Fruit fly (Drosophila melanogaster) whole organism, embryonic: ENCODE results near the gene Prp39.

Source experiments
- Adf1 ChIP-seq: fragments of 200-800 bp; sonication (Bioruptor generic); IDR thresholded peaks from 2 replicates; pipeline ENCODE4 v1.3.6; 2022; ENCODE audit warnings: missing biosample characterization, missing genetic modification characterization
- Blimp-1 ChIP-seq: fragments of 200-800 bp; sonication (Bioruptor generic); optimal IDR thresholded peaks from 3 replicates; lab custom pipeline; 2018; ENCODE audit warnings: missing biosample characterization, missing genetic modification characterization, mild to moderate bottlenecking, moderate library complexity, missing genetic modification reagents
- Bteb2 ChIP-seq: fragments of 200-800 bp; sonication (Bioruptor generic); optimal IDR thresholded peaks from 2 replicates; lab custom pipeline; 2016; ENCODE audit warnings: missing biosample characterization, missing genetic modification characterization
- CG1024 ChIP-seq: fragments of 200-800 bp; sonication (Bioruptor generic); IDR thresholded peaks from 2 replicates; pipeline ENCODE4 v1.3.6; 2022; ENCODE audit warnings: missing biosample characterization, missing genetic modification characterization
- CG10366 ChIP-seq: fragments of 200-800 bp; sonication (Bioruptor generic); IDR thresholded peaks from 2 replicates; pipeline ENCODE4 v1.3.6; 2022; ENCODE audit warnings: missing biosample characterization, missing genetic modification characterization
- CG10565 ChIP-seq: fragments of 200-800 bp; sonication (Bioruptor generic); optimal IDR thresholded peaks from 3 replicates; lab custom pipeline; 2016; ENCODE audit warnings: missing biosample characterization, mild to moderate bottlenecking, missing genetic modification characterization
- CG11456 ChIP-seq: fragments of 200-800 bp; sonication (Bioruptor generic); IDR thresholded peaks from 3 replicates; pipeline ENCODE4 v1.3.6; 2022; ENCODE audit warnings: missing biosample characterization, missing genetic modification characterization
- CG11723 ChIP-seq: fragments of 200-800 bp; sonication (Bioruptor generic); optimal IDR thresholded peaks from 2 replicates; lab custom pipeline; 2017; ENCODE audit warnings: missing biosample characterization, mild to moderate bottlenecking, missing genetic modification characterization
- CG13775 ChIP-seq: fragments of 200-800 bp; sonication (Bioruptor generic); optimal IDR thresholded peaks from 3 replicates; lab custom pipeline; 2017; ENCODE audit warnings: missing biosample characterization, mild to moderate bottlenecking, missing genetic modification characterization
- CG14014 ChIP-seq: fragments of 200-800 bp; sonication (Bioruptor generic); IDR thresholded peaks from 2 replicates; pipeline ENCODE4 v1.3.6; 2022; ENCODE audit warnings: missing biosample characterization, missing genetic modification characterization
- CG16779 ChIP-seq: fragments of 200-800 bp; sonication (Bioruptor generic); IDR thresholded peaks from 2 replicates; pipeline ENCODE4 v1.3.6; 2022; ENCODE audit warnings: missing biosample characterization, missing genetic modification characterization
- CG16813 ChIP-seq: fragments of 200-800 bp; sonication (Bioruptor generic); IDR thresholded peaks from 3 replicates; pipeline ENCODE4 v1.3.6; 2022; ENCODE audit warnings: missing biosample characterization, missing genetic modification characterization; ENCODE audit not compliant: partially characterized antibody
- CG30403 ChIP-seq: fragments of 200-800 bp; sonication (Bioruptor generic); optimal IDR thresholded peaks from 3 replicates; lab custom pipeline; 2016; ENCODE audit warnings: missing biosample characterization, missing genetic modification characterization
- CG31224 ChIP-seq: fragments of 200-800 bp; sonication (Bioruptor generic); IDR thresholded peaks from 2 replicates; pipeline ENCODE4 v1.3.6; 2022; ENCODE audit warnings: missing biosample characterization, missing genetic modification characterization
- CG31441 ChIP-seq: fragments of 200-800 bp; sonication (Bioruptor generic); IDR thresholded peaks from 2 replicates; pipeline ENCODE4 v1.3.6; 2022; ENCODE audit warnings: missing biosample characterization, missing genetic modification characterization
- CG3163 ChIP-seq: fragments of 200-800 bp; sonication (Bioruptor generic); optimal IDR thresholded peaks from 3 replicates; lab custom pipeline; 2016; ENCODE audit warnings: missing biosample characterization, missing genetic modification characterization
- CG32772 ChIP-seq: fragments of 200-800 bp; sonication (Bioruptor generic); IDR thresholded peaks from 2 replicates; pipeline ENCODE4 v1.3.6; 2022; ENCODE audit warnings: missing biosample characterization, missing genetic modification characterization
- CG33213 ChIP-seq: fragments of 200-800 bp; sonication (Bioruptor generic); optimal IDR thresholded peaks from 3 replicates; lab custom pipeline; 2016; ENCODE audit warnings: missing biosample characterization, missing genetic modification characterization
- CG34422 ChIP-seq: fragments of 200-800 bp; sonication (Bioruptor generic); IDR thresholded peaks from 3 replicates; pipeline ENCODE4 v1.3.6; 2022; ENCODE audit warnings: missing biosample characterization, missing genetic modification characterization
- CG5180 ChIP-seq: fragments of 200-800 bp; sonication (Bioruptor generic); optimal IDR thresholded peaks from 3 replicates; lab custom pipeline; 2017; ENCODE audit warnings: missing biosample characterization, missing genetic modification characterization, mild to moderate bottlenecking, moderate library complexity, missing genetic modification reagents
- CG7786 ChIP-seq: fragments of 200-800 bp; sonication (Bioruptor generic); optimal IDR thresholded peaks from 2 replicates; lab custom pipeline; 2016; ENCODE audit warnings: missing biosample characterization, missing genetic modification characterization
- CG8281 ChIP-seq: fragments of 200-800 bp; sonication (Bioruptor generic); optimal IDR thresholded peaks from 2 replicates; lab custom pipeline; 2018; ENCODE audit warnings: missing biosample characterization, mild to moderate bottlenecking, missing genetic modification characterization, moderate library complexity
- CG8924 ChIP-seq: fragments of 200-800 bp; optimal IDR thresholded peaks from 3 replicates; lab custom pipeline; 2019; ENCODE audit warnings: missing biosample characterization, mild to moderate bottlenecking, missing genetic modification characterization, moderate library complexity
- D19B ChIP-seq: fragments of 200-800 bp; sonication (Bioruptor generic); optimal IDR thresholded peaks from 2 replicates; lab custom pipeline; 2017; ENCODE audit warnings: missing biosample characterization, mild to moderate bottlenecking, missing genetic modification characterization
- Dip2 ChIP-seq: fragments of 200-800 bp; sonication (Bioruptor generic); IDR thresholded peaks from 2 replicates; pipeline ENCODE4 v1.3.6; 2022; ENCODE audit warnings: missing biosample characterization, missing genetic modification characterization
- ERR ChIP-seq: fragments of 200-800 bp; sonication (Bioruptor generic); optimal IDR thresholded peaks from 2 replicates; lab custom pipeline; 2016; ENCODE audit warnings: missing biosample characterization, missing genetic modification characterization
- GATAe ChIP-seq: fragments of 200-800 bp; sonication (Bioruptor generic); conservative IDR thresholded peaks from 2 replicates; pipeline ENCODE4 v1.3.6; 2022; ENCODE audit warnings: missing biosample characterization, missing genetic modification characterization
- HLHmδ ChIP-seq: fragments of 200-800 bp; sonication (Bioruptor generic); optimal IDR thresholded peaks from 2 replicates; lab custom pipeline; 2018; ENCODE audit warnings: missing biosample characterization, mild to moderate bottlenecking, missing genetic modification characterization, moderate library complexity
- Mad ChIP-seq: fragments of 200-800 bp; sonication (Bioruptor generic); optimal IDR thresholded peaks from 2 replicates; lab custom pipeline; 2016; ENCODE audit warnings: missing biosample characterization, missing genetic modification characterization
- Meics ChIP-seq: fragments of 200-800 bp; sonication (Bioruptor generic); optimal IDR thresholded peaks from 2 replicates; lab custom pipeline; 2017; ENCODE audit warnings: missing biosample characterization, mild to moderate bottlenecking, missing genetic modification characterization
- NK7.1 ChIP-seq: fragments of 200-800 bp; sonication (Bioruptor generic); optimal IDR thresholded peaks from 3 replicates; lab custom pipeline; 2016; ENCODE audit warnings: missing biosample characterization, missing genetic modification characterization
- Rfx ChIP-seq: fragments of 200-800 bp; sonication (Bioruptor generic); IDR thresholded peaks from 2 replicates; pipeline ENCODE4 v1.3.6; 2022; ENCODE audit warnings: missing biosample characterization, missing genetic modification characterization
- Rx ChIP-seq: fragments of 200-800 bp; sonication (Bioruptor generic); IDR thresholded peaks from 2 replicates; pipeline ENCODE4 v1.3.6; 2022; ENCODE audit warnings: missing biosample characterization, missing genetic modification characterization
- az2 ChIP-seq: fragments of 200-800 bp; sonication (Bioruptor generic); optimal IDR thresholded peaks from 3 replicates; lab custom pipeline; 2016; ENCODE audit warnings: missing biosample characterization, missing genetic modification characterization
- dpn ChIP-seq, 2 experiments: fragments of 200-800 bp; sonication (Bioruptor generic); optimal IDR thresholded peaks; 3 replicates each; lab custom pipeline; 2016; ENCODE audit warnings: missing biosample characterization in 2 of 2, missing genetic modification characterization in 2 of 2
- fd64A ChIP-seq: fragments of 200-800 bp; sonication (Bioruptor generic); optimal IDR thresholded peaks from 3 replicates; lab custom pipeline; 2018; ENCODE audit warnings: missing biosample characterization, mild to moderate bottlenecking, missing genetic modification characterization
- fru ChIP-seq: fragments of >200 bp; optimal IDR thresholded peaks from 2 replicates; lab custom pipeline; 2017
- hb ChIP-seq: fragments of 200-800 bp; sonication (Bioruptor generic); IDR thresholded peaks from 3 replicates; pipeline ENCODE4 v1.3.6; 2022; ENCODE audit warnings: missing biosample characterization, missing genetic modification characterization; ENCODE audit not compliant: partially characterized antibody
- hbn ChIP-seq: fragments of 200-800 bp; sonication (Bioruptor generic); IDR thresholded peaks from 2 replicates; pipeline ENCODE4 v1.3.6; 2022; ENCODE audit warnings: missing biosample characterization, missing genetic modification characterization; ENCODE audit not compliant: partially characterized antibody
- lbe ChIP-seq: fragments of 200-800 bp; sonication (Bioruptor generic); optimal IDR thresholded peaks from 2 replicates; lab custom pipeline; 2016; ENCODE audit warnings: missing biosample characterization, mild to moderate bottlenecking, missing genetic modification characterization
- lmd ChIP-seq: fragments of 200-800 bp; sonication (Bioruptor generic); IDR thresholded peaks from 2 replicates; pipeline ENCODE4 v1.3.6; 2022; ENCODE audit warnings: missing biosample characterization, missing genetic modification characterization
- phol ChIP-seq: fragments of 200-800 bp; sonication (Bioruptor generic); optimal IDR thresholded peaks from 3 replicates; lab custom pipeline; 2018; ENCODE audit warnings: missing biosample characterization, mild to moderate bottlenecking, missing genetic modification characterization, moderate library complexity
- prd ChIP-seq, 3 experiments: fragments of >200 bp in 2 of 3; fragments of 200-800 bp in 1 of 3; sonication (Bioruptor generic) in 1 of 3; optimal IDR thresholded peaks in 2 of 3; IDR thresholded peaks in 1 of 3; 2 replicates in 2 of 3; 3 replicates in 1 of 3; pipeline versions ENCODE4 v1.3.6 to Lab custom; 2017 to 2022; ENCODE audit warnings: missing biosample characterization in 1 of 3, missing genetic modification characterization in 1 of 3
- repo ChIP-seq: fragments of 200-800 bp; sonication (Bioruptor generic); optimal IDR thresholded peaks from 2 replicates; lab custom pipeline; 2016; ENCODE audit warnings: missing biosample characterization, missing genetic modification characterization
- sob ChIP-seq: fragments of 200-800 bp; sonication (Bioruptor generic); IDR thresholded peaks from 2 replicates; pipeline ENCODE4 v1.3.6; 2022; ENCODE audit warnings: missing biosample characterization, missing genetic modification characterization
- sug ChIP-seq: fragments of 200-800 bp; optimal IDR thresholded peaks from 2 replicates; lab custom pipeline; 2019; ENCODE audit warnings: missing biosample characterization, mild to moderate bottlenecking, missing genetic modification characterization, moderate library complexity
- vvl ChIP-seq: fragments of 200-800 bp; sonication (Bioruptor generic); IDR thresholded peaks from 2 replicates; pipeline ENCODE4 v1.3.6; 2022; ENCODE audit warnings: missing biosample characterization, missing genetic modification characterization
- zen2 ChIP-seq: fragments of 200-800 bp; sonication (Bioruptor generic); IDR thresholded peaks from 3 replicates; pipeline ENCODE4 v1.3.6; 2022; ENCODE audit warnings: missing biosample characterization, missing genetic modification characterization; ENCODE audit not compliant: partially characterized antibody
- zfh2 ChIP-seq: fragments of 200-800 bp; sonication (Bioruptor generic); optimal IDR thresholded peaks from 2 replicates; lab custom pipeline; 2016; ENCODE audit warnings: missing biosample characterization, missing genetic modification characterization

Gene Prp39

DNA sequence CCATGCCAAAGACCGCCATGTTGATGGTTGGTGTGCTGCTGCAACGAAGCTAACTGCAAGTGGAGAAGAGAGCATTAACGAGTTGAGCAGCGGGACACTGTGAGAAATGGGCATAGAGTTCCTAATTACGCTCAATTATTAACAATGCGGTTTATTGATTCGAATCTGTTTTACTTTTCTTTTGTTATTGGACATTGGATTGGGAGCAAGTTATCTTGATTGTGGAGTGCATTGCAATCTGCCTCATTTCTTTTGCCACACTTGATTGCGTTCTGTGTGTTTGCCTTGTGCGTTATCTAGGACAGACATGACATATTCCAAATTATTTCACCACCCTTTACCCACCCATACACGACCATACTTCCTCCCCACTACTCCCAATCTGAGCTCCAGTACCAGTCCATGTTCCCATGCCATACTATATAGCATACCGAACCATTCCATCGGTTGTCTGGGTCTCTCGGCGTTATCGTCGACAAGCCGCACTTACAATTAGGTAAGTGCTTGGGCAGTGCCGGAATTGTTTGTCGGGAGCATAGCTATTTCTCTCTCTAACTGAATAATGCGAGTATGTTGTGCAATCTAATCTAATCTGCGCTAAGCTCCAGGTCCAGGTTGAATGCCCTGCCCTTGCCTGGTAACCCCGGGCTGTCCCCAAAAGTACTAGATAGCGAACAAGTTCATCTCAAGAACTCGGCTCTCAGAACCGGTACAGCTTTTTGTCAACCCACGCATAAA is 45.6 kb downstream of the Prp39 start (continued):
- no peak for TF ChIP-seq lbe
- TF ChIP-seq CG10565 (GFP tag; lab: Kevin White, UChicago): no peak
- no peak for TF ChIP-seq Adf1 (GFP tag; lab: Robert Waterston, UW)
- no peak for TF ChIP-seq CG3163 (GFP tag; lab: Kevin White, UChicago)
- 0 out of 3 replicates have a peak, but pooled peaks have one; percentile 4 for TF ChIP-seq CG11456
- no peak for TF ChIP-seq CG16779 (GFP tag; lab: Robert Waterston, UW)
- TF ChIP-seq HLHmδ: no peak
- TF ChIP-seq dpn (GFP tag; optimal IDR thresholded peaks at IDR 0.05; lab: Kevin White, UChicago): peak in 1 of 2 experiments; percentile 50
- peak; percentile 42 for TF ChIP-seq CG8924 (tag; lab: Kevin White, UChicago)
- no peak for TF ChIP-seq Dip2
- no peak for TF ChIP-seq CG13775
- peak; percentile 53; the same call in 1 of the 2 replicates for TF ChIP-seq lmd (GFP tag; lab: Robert Waterston, UW)
- no peak; the same call in 1 of the 2 replicates for TF ChIP-seq CG32772 (GFP tag; lab: Robert Waterston, UW)
- TF ChIP-seq fd64A (GFP tag; lab: Kevin White, UChicago): peak; percentile 33
- TF ChIP-seq Mad (GFP tag; lab: Kevin White, UChicago): no peak
- no peak for TF ChIP-seq ERR (GFP tag; lab: Kevin White, UChicago)
- TF ChIP-seq D19B (GFP tag; lab: Kevin White, UChicago): no peak
- TF ChIP-seq Blimp-1 (GFP tag; lab: Kevin White, UChicago): peak; percentile 56
- TF ChIP-seq CG5180 (GFP tag; lab: Kevin White, UChicago): peak; percentile 19
- no peak for TF ChIP-seq CG34422
- no peak for TF ChIP-seq CG16813 (GFP tag; lab: Robert Waterston, UW)
- no peak for TF ChIP-seq CG8281 (tag; lab: Kevin White, UChicago)
- TF ChIP-seq Rfx: peak; percentile 19; the same call in 1 of the 2 replicates
- peak; percentile 42 for TF ChIP-seq CG30403 (GFP tag; lab: Kevin White, UChicago)
- no peak for TF ChIP-seq hbn (GFP tag; lab: Robert Waterston, UW)
- no peak; the same call in 1 of the 2 replicates for TF ChIP-seq CG14014 (GFP tag; lab: Robert Waterston, UW)
- no peak for TF ChIP-seq CG33213
- no peak for TF ChIP-seq zfh2
- no peak for TF ChIP-seq prd (optimal IDR thresholded peaks at IDR 0.05; lab: Kevin White, UChicago)
- TF ChIP-seq prd (GFP tag; IDR thresholded peaks at IDR 0.05; lab: Robert Waterston, UW): peak; percentile 56; the same call in 1 of the 3 replicates
- peak; percentile 47; the same call in 1 of the 2 replicates for TF ChIP-seq sob (GFP tag; lab: Robert Waterston, UW)
- no peak for TF ChIP-seq NK7.1 (GFP tag; lab: Kevin White, UChicago)
- TF ChIP-seq CG1024 (GFP tag; lab: Robert Waterston, UW): no peak
- TF ChIP-seq Rx: 0 out of 2 replicates have a peak, but pooled peaks have one; percentile 14
- TF ChIP-seq fru (lab: Kevin White, UChicago): no peak
- no peak for TF ChIP-seq zen2 (GFP tag; lab: Robert Waterston, UW)
- no peak for TF ChIP-seq hb (GFP tag; lab: Robert Waterston, UW)
- TF ChIP-seq az2: peak; percentile 17
- TF ChIP-seq vvl (GFP tag; lab: Robert Waterston, UW): peak; percentile 34; the same call in 1 of the 2 replicates
- TF ChIP-seq GATAe (GFP tag; lab: Robert Waterston, UW): 0 out of 2 replicates have a peak, but pooled peaks have one; percentile 15
- peak; percentile 3 for TF ChIP-seq CG11723 (GFP tag; lab: Kevin White, UChicago)
- peak; percentile 25; the same call in 1 of the 2 replicates for TF ChIP-seq CG31441 (GFP tag; lab: Robert Waterston, UW)
- no peak for TF ChIP-seq Bteb2 (GFP tag; lab: Kevin White, UChicago)
- TF ChIP-seq CG31224 (GFP tag; lab: Robert Waterston, UW): 0 out of 2 replicates have a peak, but pooled peaks have one; percentile 8
- TF ChIP-seq Meics (GFP tag; lab: Kevin White, UChicago): no peak
- TF ChIP-seq repo (GFP tag; lab: Kevin White, UChicago): no peak
- peak; percentile 28 for TF ChIP-seq CG7786 (GFP tag; lab: Kevin White, UChicago)
- TF ChIP-seq CG10366 (GFP tag; lab: Robert Waterston, UW): peak; percentile 38
- peak; percentile 56 for TF ChIP-seq phol
- no peak for TF ChIP-seq sug (tag; lab: Kevin White, UChicago)
